Worm (Caenorhabditis elegans) whole organism, young adult: ENCODE measurements around the gene gstk-1.

Experiments
- attf-6 ChIP-seq: fragments of 200-800 bp; sonication (Bioruptor generic); IDR thresholded peaks from 2 replicates; pipeline ENCODE4 v1.3.6; 2022; ENCODE audit warnings: missing genetic modification reagents, missing genetic modification characterization, missing compliant biosample characterization
- nhr-27 ChIP-seq: fragments of 200-800 bp; sonication (Bioruptor generic); optimal IDR thresholded peaks from 2 replicates; lab custom pipeline; 2018; ENCODE audit warnings: mild to moderate bottlenecking, missing genetic modification characterization, moderate library complexity, missing compliant biosample characterization
- snpc-4 ChIP-seq, 5 experiments: fragments of 150-350 bp in 1 of 5; sonication (generic microtip) in 4 of 5; optimal IDR thresholded peaks; 2 replicates each; lab custom pipeline; 2014 to 2018; ENCODE audit warnings: missing genetic modification characterization in 5 of 5, missing biosample characterization in 3 of 5, antibody characterized with exemption in 2 of 5, mild to moderate bottlenecking in 2 of 5, missing compliant biosample characterization in 2 of 5, missing genotype in 2 of 5, moderate library complexity in 2 of 5, missing genetic modification reagents in 1 of 5
- sptf-2 ChIP-seq: fragments of 200-800 bp; sonication (Bioruptor generic); optimal IDR thresholded peaks from 2 replicates; lab custom pipeline; 2018; ENCODE audit warnings: mild to moderate bottlenecking, missing genetic modification characterization, missing compliant biosample characterization
- zfh-2 ChIP-seq: fragments of 200-800 bp; sonication (Bioruptor generic); conservative IDR thresholded peaks from 2 replicates; pipeline ENCODE4 v1.3.6; 2022; ENCODE audit warnings: missing genetic modification reagents, missing genetic modification characterization, missing compliant biosample characterization
- ztf-18 ChIP-seq: sonication (generic microtip); optimal IDR thresholded peaks from 2 replicates; lab custom pipeline; 2016; ENCODE audit warnings: missing genotype, mild to moderate bottlenecking, missing genetic modification characterization, missing compliant biosample characterization
- ztf-28 ChIP-seq: fragments of 200-800 bp; sonication (Bioruptor generic); IDR thresholded peaks from 2 replicates; pipeline ENCODE4 v1.3.6; 2022; ENCODE audit warnings: missing genetic modification reagents, missing genetic modification characterization, missing compliant biosample characterization

- TF ChIP-seq ztf-18: no peak
- no peak for TF ChIP-seq sptf-2
- TF ChIP-seq attf-6 (GFP tag; lab: Robert Waterston, UW): no peak
- TF ChIP-seq snpc-4 (GFP tag; optimal IDR thresholded peaks at IDR 0.05; lab: Kevin White, UChicago): no peak
- no peak for TF ChIP-seq snpc-4 (tag; optimal IDR thresholded peaks at IDR 0.05; lab: Kevin White, UChicago)
- no peak for TF ChIP-seq ztf-28
- no peak for TF ChIP-seq zfh-2
- TF ChIP-seq nhr-27 (tag; lab: Kevin White, UChicago): no peak
These were observed 43.9 kb downstream of the gstk-1 start, which contains the start of the genes Y53C12A.8 and Y53C12A.7 for ce11 chrII:9700363-9700762.
